Fruit fly (Drosophila melanogaster) whole organism, embryonic: ENCODE results near the gene CG12773.

ENCODE experiments used
- Aef1 ChIP-seq: fragments of 200-800 bp; sonication (Bioruptor generic); IDR thresholded peaks from 3 replicates; pipeline ENCODE4 v1.3.6; 2022; ENCODE audit warnings: missing biosample characterization, missing genetic modification characterization
- B-H2 ChIP-seq: fragments of 200-800 bp; sonication (Bioruptor generic); optimal IDR thresholded peaks from 2 replicates; lab custom pipeline; 2018; ENCODE audit warnings: missing biosample characterization, mild to moderate bottlenecking, missing genetic modification characterization
- Bgb ChIP-seq: fragments of 200-800 bp; sonication (Bioruptor generic); IDR thresholded peaks from 2 replicates; pipeline ENCODE4 v1.3.6; 2022; ENCODE audit warnings: missing biosample characterization, missing genetic modification characterization; ENCODE audit not compliant: partially characterized antibody
- BtbVII ChIP-seq: fragments of 200-800 bp; sonication (Bioruptor generic); optimal IDR thresholded peaks from 3 replicates; lab custom pipeline; 2017; ENCODE audit warnings: missing biosample characterization, mild to moderate bottlenecking, missing genetic modification characterization
- CG11093 ChIP-seq: fragments of 200-800 bp; sonication (Bioruptor generic); IDR thresholded peaks from 3 replicates; pipeline ENCODE4 v1.3.6; 2022; ENCODE audit warnings: missing biosample characterization, missing genetic modification characterization
- CG11695 ChIP-seq: fragments of 200-800 bp; sonication (Bioruptor generic); IDR thresholded peaks from 3 replicates; pipeline ENCODE4 v1.3.6; 2022; ENCODE audit warnings: missing biosample characterization, missing genetic modification characterization
- CG12391 ChIP-seq: fragments of 200-800 bp; sonication (Bioruptor generic); optimal IDR thresholded peaks from 3 replicates; lab custom pipeline; 2018; ENCODE audit warnings: missing biosample characterization, mild to moderate bottlenecking, missing genetic modification characterization, moderate library complexity
- CG14965 ChIP-seq: fragments of 200-800 bp; sonication (Bioruptor generic); optimal IDR thresholded peaks from 2 replicates; lab custom pipeline; 2016; ENCODE audit warnings: missing biosample characterization, missing genetic modification characterization, borderline replicate concordance
- CG15514 ChIP-seq: fragments of 200-800 bp; sonication (Bioruptor generic); optimal IDR thresholded peaks from 3 replicates; lab custom pipeline; 2017; ENCODE audit warnings: missing biosample characterization, missing genetic modification characterization, mild to moderate bottlenecking, moderate library complexity, missing genetic modification reagents
- CG1647 ChIP-seq: fragments of 200-800 bp; sonication (Bioruptor generic); optimal IDR thresholded peaks from 3 replicates; lab custom pipeline; 2016; ENCODE audit warnings: missing biosample characterization, missing genetic modification characterization
- CG16779 ChIP-seq: fragments of 200-800 bp; sonication (Bioruptor generic); IDR thresholded peaks from 2 replicates; pipeline ENCODE4 v1.3.6; 2022; ENCODE audit warnings: missing biosample characterization, missing genetic modification characterization
- CG16815 ChIP-seq: fragments of 200-800 bp; sonication (Bioruptor generic); optimal IDR thresholded peaks from 3 replicates; lab custom pipeline; 2017; ENCODE audit warnings: missing biosample characterization, mild to moderate bottlenecking, missing genetic modification characterization
- CG16863 ChIP-seq: fragments of 200-800 bp; sonication (Bioruptor generic); optimal IDR thresholded peaks from 3 replicates; lab custom pipeline; 2016; ENCODE audit warnings: missing biosample characterization, missing genetic modification characterization
- CG17385 ChIP-seq: fragments of 200-800 bp; sonication (Bioruptor generic); optimal IDR thresholded peaks from 3 replicates; lab custom pipeline; 2018; ENCODE audit warnings: missing biosample characterization, mild to moderate bottlenecking, missing genetic modification characterization
- CG1792 ChIP-seq: fragments of 200-800 bp; sonication (Bioruptor generic); optimal IDR thresholded peaks from 2 replicates; lab custom pipeline; 2016; ENCODE audit warnings: missing biosample characterization, missing genetic modification characterization
- CG1832 ChIP-seq: fragments of 200-800 bp; sonication (Bioruptor generic); optimal IDR thresholded peaks from 2 replicates; lab custom pipeline; 2017; ENCODE audit warnings: missing biosample characterization, mild to moderate bottlenecking, missing genetic modification characterization, inconsistent platforms
- CG2199 ChIP-seq: fragments of 200-800 bp; sonication (Bioruptor generic); IDR thresholded peaks from 3 replicates; pipeline ENCODE4 v1.3.6; 2022; ENCODE audit warnings: missing biosample characterization, missing genetic modification characterization
- CG30020 ChIP-seq: fragments of 200-800 bp; optimal IDR thresholded peaks from 2 replicates; lab custom pipeline; 2019; ENCODE audit warnings: missing biosample characterization, mild to moderate bottlenecking, missing genetic modification characterization, moderate library complexity
- CG3281 ChIP-seq: fragments of 200-800 bp; sonication (Bioruptor generic); optimal IDR thresholded peaks from 3 replicates; lab custom pipeline; 2017; ENCODE audit warnings: missing biosample characterization, mild to moderate bottlenecking, missing genetic modification characterization
- CG4282 ChIP-seq: fragments of 200-800 bp; sonication (Bioruptor generic); optimal IDR thresholded peaks from 2 replicates; lab custom pipeline; 2016; ENCODE audit warnings: missing biosample characterization, missing genetic modification characterization
- CG4328 ChIP-seq: fragments of 200-800 bp; sonication (Bioruptor generic); optimal IDR thresholded peaks from 3 replicates; lab custom pipeline; 2017; ENCODE audit warnings: missing biosample characterization, missing genetic modification reagents, missing genetic modification characterization
- CG4730 ChIP-seq: fragments of 200-800 bp; sonication (Bioruptor generic); IDR thresholded peaks from 2 replicates; pipeline ENCODE4 v1.3.6; 2022; ENCODE audit warnings: missing biosample characterization, missing genetic modification characterization
- CG6175 ChIP-seq: fragments of 200-800 bp; sonication (Bioruptor generic); IDR thresholded peaks from 3 replicates; pipeline ENCODE4 v1.3.6; 2022; ENCODE audit warnings: missing biosample characterization, missing genetic modification characterization
- CG6654 ChIP-seq: fragments of 200-800 bp; sonication (Bioruptor generic); optimal IDR thresholded peaks from 2 replicates; lab custom pipeline; 2017; ENCODE audit warnings: missing biosample characterization, mild to moderate bottlenecking, missing genetic modification characterization
- CG6765 ChIP-seq: fragments of 200-800 bp; sonication (Bioruptor generic); optimal IDR thresholded peaks from 3 replicates; lab custom pipeline; 2017; ENCODE audit warnings: missing biosample characterization, mild to moderate bottlenecking, missing genetic modification characterization
- CG7556 ChIP-seq: fragments of 200-800 bp; sonication (Bioruptor generic); optimal IDR thresholded peaks from 2 replicates; lab custom pipeline; 2017; ENCODE audit warnings: missing biosample characterization, mild to moderate bottlenecking, missing genetic modification characterization
- Chrac-16 ChIP-seq: fragments of 200-800 bp; sonication (Bioruptor generic); optimal IDR thresholded peaks from 3 replicates; lab custom pipeline; 2016; ENCODE audit warnings: missing biosample characterization, missing genetic modification characterization
- Dref ChIP-seq: fragments of 200-800 bp; sonication (Bioruptor generic); IDR thresholded peaks from 2 replicates; pipeline ENCODE4 v1.3.6; 2022; ENCODE audit warnings: missing biosample characterization, missing genetic modification characterization
- Fer2 ChIP-seq: fragments of 200-800 bp; sonication (Bioruptor generic); optimal IDR thresholded peaks from 2 replicates; lab custom pipeline; 2018; ENCODE audit warnings: missing biosample characterization, mild to moderate bottlenecking, missing genetic modification characterization, moderate library complexity
- Hey ChIP-seq: fragments of 200-800 bp; sonication (Bioruptor generic); optimal IDR thresholded peaks from 3 replicates; lab custom pipeline; 2018; ENCODE audit warnings: missing biosample characterization, mild to moderate bottlenecking, missing genetic modification characterization
- Hr51 ChIP-seq, 2 experiments: fragments of 200-800 bp; sonication (Bioruptor generic); optimal IDR thresholded peaks; 2 replicates in 1 of 2; 3 replicates in 1 of 2; lab custom pipeline; 2016 to 2018; ENCODE audit warnings: missing biosample characterization in 2 of 2, missing genetic modification characterization in 2 of 2, mild to moderate bottlenecking in 1 of 2, moderate library complexity in 1 of 2
- Kr ChIP-seq: fragments of 200-800 bp; sonication (Bioruptor generic); optimal IDR thresholded peaks from 2 replicates; lab custom pipeline; 2017; ENCODE audit warnings: missing biosample characterization, mild to moderate bottlenecking, missing genetic modification characterization
- Lim3 ChIP-seq: fragments of 200-800 bp; sonication (Bioruptor generic); IDR thresholded peaks from 2 replicates; pipeline ENCODE4 v1.3.6; 2022; ENCODE audit warnings: missing biosample characterization, missing genetic modification characterization
- Myb ChIP-seq: fragments of 200-800 bp; sonication (Bioruptor generic); optimal IDR thresholded peaks from 2 replicates; lab custom pipeline; 2016; ENCODE audit warnings: missing biosample characterization, missing genetic modification characterization
- Sry-β ChIP-seq: fragments of 200-800 bp; sonication (Bioruptor generic); optimal IDR thresholded peaks from 2 replicates; lab custom pipeline; 2018; ENCODE audit warnings: missing biosample characterization, mild to moderate bottlenecking, missing genetic modification characterization, moderate library complexity
- ash1 ChIP-seq: fragments of 200-800 bp; sonication (Bioruptor generic); optimal IDR thresholded peaks from 2 replicates; lab custom pipeline; 2018; ENCODE audit warnings: missing biosample characterization, mild to moderate bottlenecking, missing genetic modification characterization
- bbx ChIP-seq: fragments of 200-800 bp; sonication (Bioruptor generic); IDR thresholded peaks from 2 replicates; pipeline ENCODE4 v1.3.6; 2022; ENCODE audit warnings: missing biosample characterization, missing genetic modification characterization; ENCODE audit not compliant: partially characterized antibody
- caup ChIP-seq: fragments of 200-800 bp; sonication (Bioruptor generic); optimal IDR thresholded peaks from 3 replicates; lab custom pipeline; 2017; ENCODE audit warnings: missing biosample characterization, mild to moderate bottlenecking, missing genetic modification characterization, moderate library complexity; ENCODE audit not compliant: severe bottlenecking
- chinmo ChIP-seq: fragments of 200-800 bp; sonication (Bioruptor generic); IDR thresholded peaks from 4 replicates; pipeline ENCODE4 v1.3.6; 2022; ENCODE audit warnings: missing biosample characterization, missing genetic modification characterization; ENCODE audit not compliant: partially characterized antibody
- corto ChIP-seq: fragments of 200-800 bp; sonication (Bioruptor generic); optimal IDR thresholded peaks from 2 replicates; lab custom pipeline; 2016; ENCODE audit warnings: missing biosample characterization, mild to moderate bottlenecking, missing genetic modification characterization, moderate library complexity
- fd64A ChIP-seq: fragments of 200-800 bp; sonication (Bioruptor generic); optimal IDR thresholded peaks from 3 replicates; lab custom pipeline; 2018; ENCODE audit warnings: missing biosample characterization, mild to moderate bottlenecking, missing genetic modification characterization
- fd96Cb ChIP-seq: fragments of 200-800 bp; sonication (Bioruptor generic); optimal IDR thresholded peaks from 2 replicates; lab custom pipeline; 2018; ENCODE audit warnings: missing biosample characterization, mild to moderate bottlenecking, missing genetic modification characterization, moderate library complexity
- gem ChIP-seq: fragments of 200-800 bp; sonication (Bioruptor generic); optimal IDR thresholded peaks from 2 replicates; lab custom pipeline; 2019; ENCODE audit warnings: missing biosample characterization, mild to moderate bottlenecking, missing genetic modification characterization, moderate library complexity
- gsb ChIP-seq: fragments of 200-800 bp; sonication (Bioruptor generic); IDR thresholded peaks from 2 replicates; pipeline ENCODE4 v1.3.6; 2022; ENCODE audit warnings: missing biosample characterization, missing genetic modification characterization
- inv ChIP-seq: fragments of 200-800 bp; sonication (Bioruptor generic); IDR thresholded peaks from 2 replicates; pipeline ENCODE4 v1.3.6; 2022; ENCODE audit warnings: missing biosample characterization, missing genetic modification characterization; ENCODE audit not compliant: partially characterized antibody
- odd ChIP-seq: fragments of 200-800 bp; sonication (Bioruptor generic); optimal IDR thresholded peaks from 2 replicates; lab custom pipeline; 2017; ENCODE audit warnings: missing biosample characterization, mild to moderate bottlenecking, missing genetic modification characterization
- psq ChIP-seq: fragments of 200-800 bp; sonication (Bioruptor generic); optimal IDR thresholded peaks from 2 replicates; lab custom pipeline; 2017; ENCODE audit warnings: missing biosample characterization, missing genetic modification characterization
- so ChIP-seq: fragments of 200-800 bp; sonication (Bioruptor generic); IDR thresholded peaks from 3 replicates; pipeline ENCODE4 v1.3.6; 2022; ENCODE audit warnings: missing biosample characterization, missing genetic modification characterization
- tin ChIP-seq: fragments of 200-800 bp; sonication (Bioruptor generic); optimal IDR thresholded peaks from 3 replicates; lab custom pipeline; 2016; ENCODE audit warnings: missing biosample characterization, missing genetic modification characterization
- tx ChIP-seq: fragments of 200-800 bp; sonication (Bioruptor generic); optimal IDR thresholded peaks from 2 replicates; lab custom pipeline; 2016; ENCODE audit warnings: missing biosample characterization, missing genetic modification characterization
- wor ChIP-seq: fragments of 200-800 bp; sonication (Bioruptor generic); IDR thresholded peaks from 2 replicates; pipeline ENCODE4 v1.3.6; 2022; ENCODE audit warnings: missing biosample characterization, missing genetic modification characterization
- yki ChIP-seq: fragments of >200 bp; optimal IDR thresholded peaks from 3 replicates; lab custom pipeline; 2018

CG12773 gene

DNA sequence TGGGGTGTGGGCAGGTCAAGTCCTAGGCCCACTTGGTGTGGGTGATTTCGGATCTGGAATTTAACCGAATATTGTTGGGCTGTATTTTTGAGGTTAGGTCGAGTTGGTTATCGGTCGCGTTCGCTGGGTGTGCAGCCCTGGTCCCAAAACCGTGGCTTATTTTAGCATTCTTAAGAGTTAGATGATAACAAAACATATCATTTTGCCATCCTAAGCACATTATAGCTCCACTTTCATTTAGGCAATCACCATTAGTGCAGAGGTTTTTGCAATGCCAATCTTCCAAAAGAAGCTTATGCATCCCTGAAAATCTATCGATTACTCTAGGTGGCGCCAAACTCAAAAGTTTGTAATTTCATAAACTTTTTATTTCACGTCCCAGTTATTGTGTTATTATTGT is 4.5 kb downstream of the CG12773 start, which contains the start of gene MTPAP (continued):
- TF ChIP-seq fd64A (GFP tag; lab: Kevin White, UChicago) (no peak), Dref (GFP tag; lab: Robert Waterston, UW) (peak; percentile 70), Chrac-16 (no peak), CG6654 (GFP tag; lab: Kevin White, UChicago) (no peak), wor (no peak), CG1832 (GFP tag; lab: Kevin White, UChicago) (no peak), CG16863 (GFP tag; lab: Kevin White, UChicago) (no peak), CG4328 (GFP tag; lab: Kevin White, UChicago) (no peak), CG17385 (GFP tag; lab: Kevin White, UChicago) (no peak), CG11695 (GFP tag; lab: Robert Waterston, UW) (no peak), Myb (GFP tag; lab: Kevin White, UChicago) (peak; percentile 69), Sry-β (GFP tag; lab: Kevin White, UChicago) (no peak), ash1 (no peak), B-H2 (no peak), Hey (tag; lab: Kevin White, UChicago) (no peak), gem (no peak), CG16815 (GFP tag; lab: Kevin White, UChicago) (no peak), CG7556 (no peak), CG6765 (no peak), CG14965 (GFP tag; lab: Kevin White, UChicago) (no peak), so (GFP tag; lab: Robert Waterston, UW) (no peak), CG1792 (GFP tag; lab: Kevin White, UChicago) (no peak), odd (GFP tag; lab: Kevin White, UChicago) (no peak), yki (lab: Kevin White, UChicago) (no peak), CG12391 (tag; lab: Kevin White, UChicago) (no peak), tin (GFP tag; lab: Kevin White, UChicago) (no peak), CG1647 (GFP tag; lab: Kevin White, UChicago) (no peak), tx (no peak), CG4730 (GFP tag; lab: Robert Waterston, UW) (no peak), CG16779 (no peak), CG2199 (no peak), CG11093 (GFP tag; lab: Robert Waterston, UW) (no peak), CG15514 (GFP tag; lab: Kevin White, UChicago) (peak; percentile 70), Kr (GFP tag; lab: Kevin White, UChicago) (no peak), Hr51 (GFP tag; optimal IDR thresholded peaks at IDR 0.05; lab: Kevin White, UChicago) (no peak), CG3281 (GFP tag; lab: Kevin White, UChicago) (no peak), inv (GFP tag; lab: Robert Waterston, UW) (peak; percentile 53), Bgb (GFP tag; lab: Robert Waterston, UW) (peak; percentile 42; the same call in 1 of the 2 replicates), chinmo (GFP tag; lab: Robert Waterston, UW) (no peak), Fer2 (tag; lab: Kevin White, UChicago) (no peak), caup (GFP tag; lab: Kevin White, UChicago) (no peak), bbx (GFP tag; lab: Robert Waterston, UW) (peak; percentile 86), Lim3 (no peak), Aef1 (GFP tag; lab: Robert Waterston, UW) (no peak), CG4282 (no peak), psq (GFP tag; lab: Kevin White, UChicago) (no peak), corto (GFP tag; lab: Kevin White, UChicago) (no peak), gsb (GFP tag; lab: Robert Waterston, UW) (no peak), CG30020 (tag; lab: Kevin White, UChicago) (no peak), BtbVII (GFP tag; lab: Kevin White, UChicago) (no peak), CG6175 (no peak), fd96Cb (tag; lab: Kevin White, UChicago) (no peak)
